Worm (Caenorhabditis elegans) whole organism, midembryonic: ENCODE results near the gene nspe-4.

ENCODE experiments used
- flt-1 ChIP-seq: fragments of 200-800 bp; sonication (Bioruptor generic); IDR thresholded peaks from 2 replicates; pipeline ENCODE4 v1.3.6; 2022; ENCODE audit warnings: missing genetic modification characterization, missing compliant biosample characterization
- med-1 ChIP-seq: sonication (generic microtip); optimal IDR thresholded peaks from 2 replicates; lab custom pipeline; 2017; ENCODE audit warnings: missing genetic modification characterization, mild to moderate bottlenecking, missing compliant biosample characterization, antibody characterized with exemption, missing genetic modification reagents; ENCODE audit not compliant: insufficient read depth
- tab-1 ChIP-seq: fragments of 200-800 bp; sonication (Bioruptor generic); IDR thresholded peaks from 2 replicates; pipeline ENCODE4 v1.3.6; 2022; ENCODE audit warnings: missing genetic modification characterization, missing compliant biosample characterization

ce11 chrII:12612218-12612617 is at the start of gene nspe-4:
- no peak for TF ChIP-seq tab-1 (GFP tag; lab: Robert Waterston, UW)
- TF ChIP-seq med-1 (GFP tag; lab: Kevin White, UChicago) = no peak
- no peak for TF ChIP-seq flt-1
